Fruit fly (Drosophila melanogaster): ENCODE data around the gene RpS27.

RpS27 gene

DNA sequence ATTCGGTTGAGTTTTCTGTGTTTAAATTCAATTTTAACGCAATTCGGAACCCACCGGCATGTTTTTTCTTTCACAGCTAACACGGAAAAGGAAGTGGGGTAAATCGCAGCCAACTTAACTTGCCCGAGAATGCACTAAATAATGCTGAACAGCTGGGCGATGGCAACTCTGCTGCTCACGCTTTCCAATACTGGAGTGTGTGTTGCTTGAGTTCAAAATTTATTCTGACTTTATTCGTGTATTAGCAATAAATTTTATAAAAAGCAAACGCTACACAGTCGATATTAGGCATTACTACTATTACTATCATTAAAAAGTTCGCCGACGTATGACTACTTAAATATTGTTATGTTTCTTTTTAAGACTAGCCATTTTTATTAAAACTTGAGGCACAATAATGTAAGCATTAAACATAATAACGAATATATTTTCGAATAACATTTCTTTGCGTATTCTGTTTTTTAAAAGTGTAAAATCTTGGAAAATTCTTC, at the start of gene RpS27, which contains the start of gene Nup37:
Gene RpS27 (minus strand): TSS at position 136 of the 491 bp plus-strand sequence.
Gene Nup37 (plus strand): TSS at position 280 of the 491 bp plus-strand sequence.
- TF ChIP-seq usp (GFP tag; optimal IDR thresholded peaks at IDR 0.05) (no peak), Dll (optimal IDR thresholded peaks at IDR 0.05) (no peak), pan (optimal IDR thresholded peaks at IDR 0.05) (no peak), EcR (GFP tag; optimal IDR thresholded peaks at IDR 0.05) (no peak)

DNA sequence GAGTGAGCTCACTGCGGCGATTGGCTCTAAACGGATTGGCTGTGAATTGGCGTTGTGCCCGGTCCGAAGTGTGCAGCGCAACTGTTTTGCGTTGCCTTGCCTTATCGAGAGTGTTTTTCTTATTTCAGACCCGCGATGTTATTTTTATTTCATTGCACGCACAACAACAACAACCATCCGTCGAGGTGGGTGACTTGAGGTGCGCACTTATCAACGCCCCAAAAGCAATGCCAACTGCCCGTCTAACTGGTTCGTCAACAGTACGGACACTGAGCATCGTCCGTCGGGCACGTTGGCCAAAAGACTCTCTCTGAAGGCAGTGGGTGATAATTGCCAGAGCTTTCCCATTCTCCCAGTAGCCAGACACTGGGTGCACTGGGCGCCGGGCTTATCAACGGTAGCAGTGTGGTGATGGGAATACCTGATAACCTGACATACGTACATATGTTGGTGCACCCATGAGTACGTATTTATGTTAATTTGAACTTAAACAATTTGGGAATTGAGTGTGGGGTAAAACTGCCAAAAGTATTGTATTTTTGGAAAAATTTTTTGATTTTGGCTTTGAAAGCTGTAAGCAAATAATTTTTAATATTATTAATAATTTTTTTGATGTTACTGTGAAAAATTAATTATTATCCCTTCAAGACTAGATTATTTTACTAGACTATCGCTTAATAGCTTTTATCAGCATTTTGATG, 48.2 kb upstream of the RpS27 start, which contains the start of gene CG31102:
Gene CG31102 (minus strand): TSS at position 275 of the 701 bp plus-strand sequence.
- no peak for TF ChIP-seq Dll (optimal IDR thresholded peaks at IDR 0.05)
- no peak for TF ChIP-seq usp (GFP tag; optimal IDR thresholded peaks at IDR 0.05)
- no peak for TF ChIP-seq CG8478 (optimal IDR thresholded peaks at IDR 0.05)
- TF ChIP-seq EcR (GFP tag; optimal IDR thresholded peaks at IDR 0.05) = no peak
- no peak for TF ChIP-seq pan (optimal IDR thresholded peaks at IDR 0.05)
- TF ChIP-seq psq (optimal IDR thresholded peaks at IDR 0.05) = no peak

DNA sequence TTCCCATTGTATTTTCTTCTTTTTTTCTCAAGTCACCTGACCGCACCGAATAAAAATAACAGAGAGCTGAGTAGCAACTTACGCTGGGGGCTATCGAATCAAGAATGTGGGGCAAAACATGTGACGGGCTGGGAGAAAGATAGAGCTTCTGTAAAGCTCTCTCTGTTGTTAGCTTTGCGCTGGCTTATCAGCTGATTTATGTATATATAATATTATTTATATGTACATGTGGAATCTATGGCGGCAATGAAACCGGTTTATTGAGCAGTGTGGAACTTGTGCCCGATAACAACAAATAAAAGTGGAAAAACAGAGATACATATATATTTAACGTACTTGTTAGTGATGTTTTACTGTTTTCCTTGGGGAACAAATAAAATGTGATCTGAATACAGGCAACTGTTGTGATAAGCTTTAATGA, 45.6 kb upstream of the RpS27 start, which contains the start of gene CG31098:
Gene CG31098 (minus strand): TSS at position 114 of the 421 bp plus-strand sequence.
- no peak for TF ChIP-seq Dll (optimal IDR thresholded peaks at IDR 0.05)
- TF ChIP-seq EcR (GFP tag; optimal IDR thresholded peaks at IDR 0.05) = no peak
- TF ChIP-seq usp (GFP tag; optimal IDR thresholded peaks at IDR 0.05) = no peak
- TF ChIP-seq pan (optimal IDR thresholded peaks at IDR 0.05) = no peak
- TF ChIP-seq CG8478 (optimal IDR thresholded peaks at IDR 0.05) = no peak
- TF ChIP-seq psq (optimal IDR thresholded peaks at IDR 0.05) = no peak

DNA sequence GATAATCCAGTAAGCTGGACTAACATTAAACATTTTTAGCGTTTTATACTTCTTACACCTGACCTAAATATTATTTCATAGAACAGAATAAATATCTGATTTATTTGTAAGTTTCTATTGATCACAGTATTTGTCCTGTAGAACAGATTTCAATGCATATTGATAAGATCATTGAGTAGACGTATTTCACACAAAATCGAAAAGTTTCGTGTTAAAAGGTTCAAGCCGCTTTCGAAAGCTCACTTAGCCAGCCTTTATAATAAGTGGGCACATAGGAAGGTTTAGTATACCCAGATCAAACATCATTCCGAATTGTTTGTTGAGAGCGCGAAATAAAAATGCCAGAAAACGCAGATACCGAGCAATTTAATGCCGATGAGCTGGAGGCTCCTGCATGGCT, 42.3 kb upstream of the RpS27 start, which contains the start of gene CG11893:
Gene CG11893 (plus strand): TSS at position 301 of the 400 bp plus-strand sequence.
- TF ChIP-seq CG8478 (optimal IDR thresholded peaks at IDR 0.05) (no peak), pan (optimal IDR thresholded peaks at IDR 0.05) (no peak), EcR (GFP tag; optimal IDR thresholded peaks at IDR 0.05) (no peak), psq (optimal IDR thresholded peaks at IDR 0.05) (no peak), Dll (optimal IDR thresholded peaks at IDR 0.05) (no peak), usp (GFP tag; optimal IDR thresholded peaks at IDR 0.05) (no peak)

DNA sequence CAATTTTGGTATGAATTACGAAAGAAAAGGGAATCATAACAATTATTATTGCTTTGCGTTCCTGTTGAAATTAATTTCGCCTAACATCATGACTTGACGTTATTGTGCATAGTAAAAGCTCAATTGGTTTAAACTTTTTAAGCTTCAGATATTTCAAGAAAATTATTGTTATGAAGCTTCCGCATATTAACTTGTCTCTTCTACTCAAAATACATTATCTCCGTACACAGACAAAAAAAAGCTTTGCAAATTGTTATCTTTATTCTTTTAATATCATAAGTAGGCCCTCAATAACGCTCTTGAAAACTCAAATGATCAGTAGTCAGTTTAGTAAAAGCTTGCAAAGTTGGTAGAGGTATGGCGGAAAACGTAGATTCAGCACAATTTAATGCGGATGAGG, 39.8 kb upstream of the RpS27 start, which contains the start of gene CG13658:
Gene CG13658 (plus strand): TSS at position 347 of the 400 bp plus-strand sequence.
- TF ChIP-seq CG8478 (optimal IDR thresholded peaks at IDR 0.05) (no peak), pan (optimal IDR thresholded peaks at IDR 0.05) (no peak), usp (GFP tag; optimal IDR thresholded peaks at IDR 0.05) (no peak), psq (optimal IDR thresholded peaks at IDR 0.05) (no peak), EcR (GFP tag; optimal IDR thresholded peaks at IDR 0.05) (no peak), Dll (optimal IDR thresholded peaks at IDR 0.05) (no peak)

DNA sequence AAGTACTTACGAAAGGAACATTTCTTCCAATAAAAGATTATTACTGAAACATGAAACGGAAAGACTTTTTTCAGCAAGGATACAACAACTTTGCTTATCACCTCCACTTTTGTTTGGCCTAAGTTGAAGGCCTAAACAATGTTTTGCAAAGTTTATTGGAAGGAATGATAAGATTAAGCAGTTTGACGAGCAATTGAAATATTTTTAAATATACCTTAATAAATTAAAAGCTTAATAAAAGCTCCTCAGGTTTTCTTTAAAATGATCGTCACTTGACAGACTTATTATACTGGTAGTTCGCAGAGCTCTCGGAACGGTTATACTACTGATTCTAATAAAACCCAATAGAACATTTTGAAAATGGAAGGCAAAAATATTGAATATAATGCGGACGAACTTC, 37.9 kb upstream of the RpS27 start, which contains the start of gene CG31104:
Gene CG31104 (plus strand): TSS at position 301 of the 400 bp plus-strand sequence.
- TF ChIP-seq pan (optimal IDR thresholded peaks at IDR 0.05) (no peak), Dll (optimal IDR thresholded peaks at IDR 0.05) (no peak), usp (GFP tag; optimal IDR thresholded peaks at IDR 0.05) (no peak), EcR (GFP tag; optimal IDR thresholded peaks at IDR 0.05) (no peak), CG8478 (optimal IDR thresholded peaks at IDR 0.05) (no peak), psq (optimal IDR thresholded peaks at IDR 0.05) (no peak)

DNA sequence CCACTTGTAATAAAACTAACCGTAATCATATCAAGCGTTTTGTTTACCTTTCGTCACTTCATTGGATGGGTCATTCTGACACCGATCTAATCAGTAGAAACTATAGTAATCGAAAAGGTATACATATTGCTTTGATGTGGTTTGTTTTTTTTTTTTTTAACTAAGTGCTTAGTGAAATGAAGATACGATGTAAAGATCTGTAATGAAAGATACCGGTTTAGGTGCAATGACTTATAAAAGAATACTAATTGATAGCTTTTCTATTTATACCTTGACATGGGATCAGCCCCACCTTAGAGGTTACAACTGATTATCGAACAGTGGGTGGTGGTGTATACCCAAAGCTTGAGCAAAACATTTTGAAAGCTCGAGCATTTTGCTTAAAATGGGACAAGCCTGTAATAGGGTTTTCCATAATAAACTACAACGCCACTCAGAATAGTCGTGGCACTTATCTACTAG, 35.9 kb upstream of the RpS27 start, which contains the start of gene CG31300:
Gene CG31300 (plus strand): TSS at position 412 of the 462 bp plus-strand sequence.
- TF ChIP-seq pan (optimal IDR thresholded peaks at IDR 0.05) (no peak), Dll (optimal IDR thresholded peaks at IDR 0.05) (no peak), usp (GFP tag; optimal IDR thresholded peaks at IDR 0.05) (no peak), EcR (GFP tag; optimal IDR thresholded peaks at IDR 0.05) (no peak), psq (optimal IDR thresholded peaks at IDR 0.05) (no peak)

DNA sequence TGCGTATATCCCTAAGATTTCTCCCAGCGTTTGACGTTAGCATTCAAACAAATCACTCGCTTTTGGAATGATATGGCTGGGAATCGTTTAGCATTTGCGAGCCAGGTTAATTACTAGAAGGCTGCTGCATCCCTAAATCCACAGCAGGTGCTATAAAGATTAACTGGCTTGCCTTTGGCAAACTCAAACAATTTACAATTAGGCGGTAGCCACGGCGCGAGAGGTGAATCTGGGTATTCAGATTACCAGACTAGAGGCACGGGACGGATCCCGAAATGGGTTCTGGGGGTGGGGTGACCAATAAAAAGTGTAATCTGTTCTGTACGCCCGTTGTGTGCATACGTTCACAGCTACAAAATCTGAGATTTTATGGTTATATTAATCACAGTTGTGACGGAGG, 33.9 kb upstream of the RpS27 start, which contains the start of gene CG11892:
Gene CG11892 (plus strand): TSS at position 384 of the 400 bp plus-strand sequence.
- TF ChIP-seq pan (optimal IDR thresholded peaks at IDR 0.05) = no peak
- TF ChIP-seq EcR (GFP tag; optimal IDR thresholded peaks at IDR 0.05) = no peak
- no peak for TF ChIP-seq Dll (optimal IDR thresholded peaks at IDR 0.05)
- no peak for TF ChIP-seq usp (GFP tag; optimal IDR thresholded peaks at IDR 0.05)

DNA sequence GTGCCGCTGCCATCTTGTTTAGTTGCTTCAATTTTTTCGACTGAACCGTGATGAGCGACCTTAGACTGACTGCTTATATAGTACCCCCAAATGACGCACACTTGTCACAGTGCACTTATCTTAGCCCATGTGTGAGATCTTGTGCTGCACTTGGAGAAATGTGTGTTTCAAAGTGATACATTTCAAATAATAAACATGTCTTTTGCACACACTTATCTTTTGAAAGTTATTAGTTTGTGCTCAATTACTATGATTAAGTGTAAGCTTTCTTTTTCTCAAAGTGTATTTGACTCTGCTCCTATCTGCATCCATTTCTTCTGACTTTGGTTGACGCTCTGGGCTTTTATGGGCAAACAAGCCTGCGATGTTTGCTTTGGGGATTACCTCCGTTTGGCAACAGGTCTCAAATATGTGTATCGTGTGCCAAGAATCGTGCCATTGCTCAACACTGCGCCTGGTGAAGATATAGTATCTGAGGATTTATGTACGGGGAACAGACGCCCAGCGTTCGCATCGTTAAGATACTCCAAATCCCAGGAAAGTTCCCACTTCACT, 32.6 kb upstream of the RpS27 start, which contains the start of gene CG10514:
Gene CG10514 (minus strand): TSS at position 51 of the 555 bp plus-strand sequence.
- TF ChIP-seq psq (optimal IDR thresholded peaks at IDR 0.05) = no peak
- no peak for TF ChIP-seq pan (optimal IDR thresholded peaks at IDR 0.05)
- TF ChIP-seq Dll (optimal IDR thresholded peaks at IDR 0.05) = no peak
- TF ChIP-seq usp (GFP tag; optimal IDR thresholded peaks at IDR 0.05) = no peak
- no peak for TF ChIP-seq CG8478 (optimal IDR thresholded peaks at IDR 0.05)
- TF ChIP-seq EcR (GFP tag; optimal IDR thresholded peaks at IDR 0.05) = no peak

DNA sequence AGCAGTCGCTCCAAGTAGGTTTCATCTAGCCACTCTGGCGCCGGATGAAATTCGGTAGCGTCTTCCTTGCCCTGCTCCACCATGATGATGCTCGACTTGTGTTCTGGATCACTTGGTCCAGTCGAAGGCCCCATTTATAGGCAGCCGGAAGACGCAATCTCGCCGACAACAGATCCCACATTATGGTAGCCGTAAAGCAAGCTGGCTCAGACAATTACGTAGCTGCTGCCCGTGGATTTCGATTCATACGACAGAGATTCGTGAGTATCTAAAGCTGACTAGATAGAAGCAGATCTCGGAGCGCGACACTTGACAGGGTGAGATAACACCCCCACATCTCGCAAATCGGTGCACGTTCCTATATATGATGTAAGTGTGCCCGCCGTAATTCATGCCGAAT, 29.8 kb upstream of the RpS27 start, which contains the start of gene CG10513:
Gene CG10513 (minus strand): TSS at position 101 of the 400 bp plus-strand sequence.
- no peak for TF ChIP-seq Dll (optimal IDR thresholded peaks at IDR 0.05)
- TF ChIP-seq CG8478 (optimal IDR thresholded peaks at IDR 0.05) = no peak
- TF ChIP-seq pan (optimal IDR thresholded peaks at IDR 0.05) = no peak
- TF ChIP-seq usp (GFP tag; optimal IDR thresholded peaks at IDR 0.05) = no peak
- TF ChIP-seq psq (optimal IDR thresholded peaks at IDR 0.05) = no peak
- TF ChIP-seq EcR (GFP tag; optimal IDR thresholded peaks at IDR 0.05) = no peak

DNA sequence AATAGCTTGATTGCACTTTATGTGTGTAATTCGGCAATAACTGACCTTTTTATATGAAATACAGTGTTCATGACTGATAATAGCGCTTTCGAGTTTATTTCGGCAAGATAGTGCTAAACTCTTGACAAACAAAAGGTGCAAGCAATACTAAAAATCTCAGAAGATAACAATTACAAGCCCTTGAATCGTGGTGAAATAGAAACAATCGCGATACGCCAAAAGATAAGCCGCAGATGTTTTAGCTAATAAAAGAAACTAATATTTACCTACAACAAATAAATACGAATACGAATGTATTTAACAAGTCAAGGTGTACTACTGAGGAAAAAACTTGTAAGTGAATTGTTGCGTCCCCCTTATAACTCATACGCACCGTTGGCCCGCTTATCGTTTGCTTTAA, 28.0 kb upstream of the RpS27 start:
- no peak for TF ChIP-seq EcR (GFP tag; optimal IDR thresholded peaks at IDR 0.05)
- TF ChIP-seq psq (optimal IDR thresholded peaks at IDR 0.05) = no peak
- TF ChIP-seq usp (GFP tag; optimal IDR thresholded peaks at IDR 0.05) = no peak
- TF ChIP-seq pan (optimal IDR thresholded peaks at IDR 0.05) = no peak
- TF ChIP-seq CG8478 (optimal IDR thresholded peaks at IDR 0.05) = no peak
- TF ChIP-seq Dll (optimal IDR thresholded peaks at IDR 0.05) = no peak

Data from whole organism.